Worm (Caenorhabditis elegans) whole organism, L1 larva: ENCODE measurements around the gene C37H5.13.
A peak's percentile ranks its signal among the peaks of the same experiment; 100 is the strongest.

Experiments used
- C34B4.2 ChIP-seq: sonication (generic microtip); optimal IDR thresholded peaks from 2 replicates; lab custom pipeline; 2017; ENCODE audit warnings: mild to moderate bottlenecking, missing genetic modification characterization, missing compliant biosample characterization
- F16B12.6 ChIP-seq: fragments of 150-350 bp; optimal IDR thresholded peaks from 2 replicates; lab custom pipeline; 2014; ENCODE audit warnings: missing biosample characterization, missing genetic modification characterization
- Y116A8C.19 ChIP-seq: sonication (generic microtip); optimal IDR thresholded peaks from 2 replicates; lab custom pipeline; 2016; ENCODE audit warnings: missing compliant biosample characterization, missing genetic modification characterization, borderline replicate concordance
- aha-1 ChIP-seq: fragments of 150-350 bp; optimal IDR thresholded peaks from 2 replicates; lab custom pipeline; 2014; ENCODE audit warnings: missing biosample characterization, missing genetic modification characterization
- aly-2 ChIP-seq: fragments of 150-350 bp; optimal IDR thresholded peaks from 2 replicates; lab custom pipeline; 2014; ENCODE audit warnings: missing biosample characterization, missing genetic modification characterization
- ama-1 ChIP-seq: fragments of 150-350 bp; optimal IDR thresholded peaks from 2 replicates; lab custom pipeline; 2014
- ceh-63 ChIP-seq: fragments of 200-800 bp; sonication (Bioruptor generic); optimal IDR thresholded peaks from 2 replicates; lab custom pipeline; 2018; ENCODE audit warnings: mild to moderate bottlenecking, missing genetic modification characterization, missing compliant biosample characterization
- ceh-8 ChIP-seq: fragments of 200-800 bp; sonication (Bioruptor generic); optimal IDR thresholded peaks from 2 replicates; lab custom pipeline; 2018; ENCODE audit warnings: mild to moderate bottlenecking, missing genetic modification characterization, moderate library complexity, missing compliant biosample characterization
- ceh-82 ChIP-seq, 3 experiments: fragments of 150-350 bp in 1 of 3; sonication (generic microtip) in 2 of 3; optimal IDR thresholded peaks; 2 replicates each; lab custom pipeline; 2014 to 2017; ENCODE audit warnings: missing biosample characterization in 3 of 3, missing genetic modification characterization in 3 of 3
- ceh-90 ChIP-seq: sonication (generic microtip); optimal IDR thresholded peaks from 2 replicates; lab custom pipeline; 2016; ENCODE audit warnings: missing genetic modification characterization, missing compliant biosample characterization
- ces-1 ChIP-seq: fragments of 150-350 bp; optimal IDR thresholded peaks from 2 replicates; lab custom pipeline; 2014; ENCODE audit warnings: missing biosample characterization, missing genetic modification reagents, missing genetic modification characterization
- dsc-1 ChIP-seq: sonication (generic microtip); optimal IDR thresholded peaks from 2 replicates; lab custom pipeline; 2016; ENCODE audit warnings: mild to moderate bottlenecking, missing genetic modification characterization, missing compliant biosample characterization
- efl-1 ChIP-seq, 4 experiments: fragments of 150-350 bp; optimal IDR thresholded peaks in 3 of 4; peaks in 1 of 4; 1 replicate in 1 of 4; 2 replicates in 3 of 4; lab custom pipeline; 2014; ENCODE audit warnings: missing biosample characterization in 2 of 4, missing genetic modification characterization in 2 of 4, missing genetic modification reagents in 2 of 4
- egl-13 ChIP-seq: sonication (generic microtip); optimal IDR thresholded peaks from 2 replicates; lab custom pipeline; 2016; ENCODE audit warnings: missing genotype, missing genetic modification reagents, missing genetic modification characterization, missing compliant biosample characterization
- elt-2 ChIP-seq: sonication (generic microtip); optimal IDR thresholded peaks from 2 replicates; lab custom pipeline; 2016; ENCODE audit warnings: missing genetic modification characterization, mild to moderate bottlenecking, inconsistent platforms, missing compliant biosample characterization, missing genetic modification reagents
- ets-5 ChIP-seq: fragments of 200-800 bp; sonication (Bioruptor generic); IDR thresholded peaks from 2 replicates; pipeline ENCODE4 v1.3.6; 2022; ENCODE audit warnings: missing genetic modification characterization, missing compliant biosample characterization
- fkh-8 ChIP-seq: sonication (generic microtip); optimal IDR thresholded peaks from 2 replicates; lab custom pipeline; 2016; ENCODE audit warnings: mild to moderate bottlenecking, missing genetic modification characterization, missing compliant biosample characterization
- fos-1 ChIP-seq: fragments of 150-350 bp; optimal IDR thresholded peaks from 2 replicates; lab custom pipeline; 2014; ENCODE audit warnings: missing biosample characterization, missing genetic modification characterization
- grh-1 ChIP-seq: fragments of 200-800 bp; sonication (Bioruptor generic); IDR thresholded peaks from 2 replicates; pipeline ENCODE4 v1.3.6; 2022; ENCODE audit warnings: missing genetic modification reagents, missing genetic modification characterization, missing compliant biosample characterization
- hlh-17 ChIP-seq: fragments of 200-800 bp; sonication (Bioruptor generic); optimal IDR thresholded peaks from 2 replicates; lab custom pipeline; 2018; ENCODE audit warnings: missing genetic modification characterization, mild to moderate bottlenecking, missing compliant biosample characterization, moderate library complexity, borderline replicate concordance
- lin-13 ChIP-seq: fragments of 150-350 bp; optimal IDR thresholded peaks from 2 replicates; lab custom pipeline; 2014; ENCODE audit warnings: missing biosample characterization, missing genetic modification reagents, missing genetic modification characterization
- lin-14 ChIP-seq: fragments of 200-800 bp; sonication (Bioruptor generic); optimal IDR thresholded peaks from 2 replicates; lab custom pipeline; 2018; ENCODE audit warnings: mild to moderate bottlenecking, missing genetic modification characterization, moderate library complexity, missing compliant biosample characterization
- lin-39 ChIP-seq: fragments of 150-350 bp; optimal IDR thresholded peaks from 2 replicates; lab custom pipeline; 2014; ENCODE audit warnings: missing biosample characterization, missing genetic modification reagents, missing genetic modification characterization
- lir-3 ChIP-seq: sonication (generic microtip); optimal IDR thresholded peaks from 2 replicates; lab custom pipeline; 2016; ENCODE audit warnings: mild to moderate bottlenecking, missing genetic modification characterization, moderate library complexity, missing compliant biosample characterization; ENCODE audit not compliant: poor library complexity
- lsy-2 ChIP-seq, 2 experiments: fragments of 150-350 bp; optimal IDR thresholded peaks; 2 replicates each; lab custom pipeline; 2014; ENCODE audit warnings: missing biosample characterization in 2 of 2, missing genetic modification characterization in 2 of 2
- mab-9 ChIP-seq: fragments of 200-800 bp; sonication (Bioruptor generic); IDR thresholded peaks from 2 replicates; pipeline ENCODE4 v1.3.6; 2022; ENCODE audit warnings: missing genetic modification reagents, missing genetic modification characterization, missing compliant biosample characterization
- mdl-1 ChIP-seq, 2 experiments: fragments of 150-350 bp; optimal IDR thresholded peaks; 2 replicates each; lab custom pipeline; 2014 to 2017; ENCODE audit warnings: missing biosample characterization in 2 of 2, missing genetic modification characterization in 2 of 2, inconsistent platforms in 1 of 2
- nhr-237 ChIP-seq: fragments of 150-350 bp; optimal IDR thresholded peaks from 2 replicates; lab custom pipeline; 2014; ENCODE audit warnings: missing biosample characterization, missing genetic modification characterization
- nhr-47 ChIP-seq: sonication (generic microtip); optimal IDR thresholded peaks from 2 replicates; lab custom pipeline; 2016; ENCODE audit warnings: mild to moderate bottlenecking, missing genetic modification characterization, moderate library complexity, missing compliant biosample characterization
- nhr-71 ChIP-seq: sonication (generic microtip); optimal IDR thresholded peaks from 2 replicates; lab custom pipeline; 2016; ENCODE audit warnings: mild to moderate bottlenecking, missing genetic modification characterization, moderate library complexity, missing compliant biosample characterization
- nhr-84 ChIP-seq: sonication (generic microtip); optimal IDR thresholded peaks from 2 replicates; lab custom pipeline; 2017; ENCODE audit warnings: missing biosample characterization, missing genetic modification characterization
- nhr-85 ChIP-seq: sonication (generic microtip); peaks from one replicate; lab custom pipeline; 2016; ENCODE audit warnings: missing genetic modification characterization, inconsistent platforms, missing compliant biosample characterization
- nhr-90 ChIP-seq: sonication (generic microtip); optimal IDR thresholded peaks from 2 replicates; lab custom pipeline; 2016; ENCODE audit warnings: mild to moderate bottlenecking, missing genetic modification characterization, missing compliant biosample characterization; ENCODE audit not compliant: poor library complexity
- pax-3 ChIP-seq: fragments of 200-800 bp; sonication (Bioruptor generic); optimal IDR thresholded peaks from 2 replicates; lab custom pipeline; 2018; ENCODE audit warnings: mild to moderate bottlenecking, missing genetic modification characterization, moderate library complexity, missing compliant biosample characterization
- rnt-1 ChIP-seq: sonication (generic microtip); optimal IDR thresholded peaks from 2 replicates; lab custom pipeline; 2016; ENCODE audit warnings: mild to moderate bottlenecking, missing genetic modification characterization, moderate library complexity, missing compliant biosample characterization
- snu-23 ChIP-seq: sonication (generic microtip); optimal IDR thresholded peaks from 2 replicates; lab custom pipeline; 2016; ENCODE audit warnings: missing genetic modification characterization, missing compliant biosample characterization
- tlp-1 ChIP-seq: fragments of 150-350 bp; optimal IDR thresholded peaks from 2 replicates; lab custom pipeline; 2014; ENCODE audit warnings: missing biosample characterization, missing genetic modification characterization
- unc-130 ChIP-seq: fragments of 150-350 bp; optimal IDR thresholded peaks from 2 replicates; lab custom pipeline; 2017; ENCODE audit warnings: missing biosample characterization, missing genetic modification characterization, inconsistent platforms
- vab-15 ChIP-seq: sonication (generic microtip); optimal IDR thresholded peaks from 2 replicates; lab custom pipeline; 2017; ENCODE audit warnings: missing genotype, mild to moderate bottlenecking, missing genetic modification characterization, missing compliant biosample characterization
- zag-1 ChIP-seq: fragments of 150-350 bp; optimal IDR thresholded peaks from 2 replicates; lab custom pipeline; 2014; ENCODE audit warnings: missing biosample characterization, missing genetic modification characterization
- ztf-4 ChIP-seq: fragments of 150-350 bp; optimal IDR thresholded peaks from 2 replicates; lab custom pipeline; 2014; ENCODE audit warnings: missing biosample characterization, missing genetic modification characterization

Gene C37H5.13

ce11 chrV:4860525-4860924 is 2.2 kb downstream of the C37H5.13 start:
- no peak for TF ChIP-seq ets-5 (GFP tag; lab: Robert Waterston, UW)
- TF ChIP-seq nhr-47 (tag; lab: Kevin White, UChicago): peak; percentile 25
- TF ChIP-seq lin-14 (GFP tag; lab: Kevin White, UChicago): peak; percentile 57
- peak; percentile 18 for TF ChIP-seq snu-23
- TF ChIP-seq egl-13 (tag; lab: Kevin White, UChicago): peak; percentile 22
- TF ChIP-seq nhr-71 (tag; lab: Kevin White, UChicago): peak; percentile 37
- peak; percentile 15 for TF ChIP-seq fkh-8 (tag; lab: Kevin White, UChicago)
- TF ChIP-seq ceh-8 (GFP tag; lab: Kevin White, UChicago): no peak
- TF ChIP-seq efl-1 (optimal IDR thresholded peaks at IDR 0.05; lab: Kevin White, UChicago): peak; percentile 9 to 15
- peak in 1 of 2 experiments; percentile 78 for TF ChIP-seq efl-1 (GFP tag; optimal IDR thresholded peaks at IDR 0.05 in 1 of 2; lab: Kevin White, UChicago)
- TF ChIP-seq rnt-1 (tag; lab: Kevin White, UChicago): no peak
- TF ChIP-seq nhr-85 (tag; lab: Kevin White, UChicago): no peak
- peak; percentile 50 for TF ChIP-seq dsc-1 (tag; lab: Kevin White, UChicago)
- TF ChIP-seq lsy-2 (tag; optimal IDR thresholded peaks at IDR 0.05; lab: Kevin White, UChicago): peak in 1 of 2 experiments; percentile 13

- TF ChIP-seq C34B4.2 (tag; lab: Kevin White, UChicago) (no peak), fos-1 (tag; lab: Kevin White, UChicago) (no peak), nhr-71 (tag; lab: Kevin White, UChicago) (no peak), ceh-90 (tag; lab: Kevin White, UChicago) (no peak), nhr-85 (tag; lab: Kevin White, UChicago) (no peak), aha-1 (tag; lab: Kevin White, UChicago) (no peak), rnt-1 (tag; lab: Kevin White, UChicago) (no peak), elt-2 (tag; lab: Kevin White, UChicago) (no peak), ceh-63 (no peak), ceh-82 (tag; optimal IDR thresholded peaks at IDR 0.05; lab: Kevin White, UChicago) (no peak), lin-13 (no peak), ztf-4 (no peak)
Measured at ce11 chrV:4857561-4857960, 5.2 kb downstream of the C37H5.13 start.

DNA sequence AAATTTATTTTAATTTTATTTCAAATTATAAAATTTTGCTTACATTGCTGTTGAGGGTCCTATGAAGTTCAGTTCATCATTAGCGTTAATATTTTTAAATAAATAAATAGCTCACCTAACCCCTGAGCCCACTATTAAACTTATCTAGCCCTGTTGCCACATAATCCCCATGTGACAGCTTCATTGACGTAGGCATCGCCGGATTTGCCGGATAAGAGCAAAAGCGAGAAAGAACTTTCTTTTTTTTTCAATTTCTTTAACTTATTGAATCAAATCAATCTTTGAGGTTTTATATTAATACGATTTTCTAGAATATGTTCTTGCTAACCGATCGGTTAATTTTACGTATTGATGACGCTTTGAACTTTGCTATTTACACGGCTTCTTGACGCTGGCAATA is 10.8 kb downstream of the C37H5.13 start:
- TF ChIP-seq hlh-17 (GFP tag; lab: Kevin White, UChicago) (no peak), nhr-71 (tag; lab: Kevin White, UChicago) (peak; percentile 13), grh-1 (no peak), egl-13 (tag; lab: Kevin White, UChicago) (peak; percentile 55), fkh-8 (tag; lab: Kevin White, UChicago) (peak; percentile 28), nhr-47 (tag; lab: Kevin White, UChicago) (peak; percentile 9), C34B4.2 (tag; lab: Kevin White, UChicago) (no peak), nhr-84 (no peak), lin-39 (tag; lab: Kevin White, UChicago) (no peak), ztf-4 (no peak), Y116A8C.19 (tag; lab: Kevin White, UChicago) (no peak), nhr-90 (no peak), tlp-1 (tag; lab: Kevin White, UChicago) (no peak), mab-9 (GFP tag; lab: Robert Waterston, UW) (no peak), ces-1 (GFP tag; lab: Kevin White, UChicago) (no peak), dsc-1 (tag; lab: Kevin White, UChicago) (peak; percentile 68)

DNA sequence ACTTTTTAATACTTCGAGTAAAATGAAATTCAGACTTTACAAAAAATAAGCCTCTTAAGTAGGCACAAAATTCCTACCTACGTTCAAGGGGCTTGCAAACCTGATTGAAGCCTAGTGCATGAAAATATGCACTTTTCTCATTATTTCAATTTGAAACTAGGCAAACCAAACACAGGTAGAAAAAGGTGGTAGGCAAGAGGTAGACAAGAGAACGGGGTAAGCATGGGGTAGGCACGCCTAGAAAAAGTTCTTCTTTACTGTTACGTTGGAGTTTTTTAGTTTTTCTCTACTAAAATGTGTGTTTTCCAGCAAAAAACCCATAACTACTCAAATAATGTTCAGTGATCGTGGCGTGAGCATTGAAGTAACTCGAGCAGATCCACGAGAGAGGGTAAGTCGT is 11.6 kb downstream of the C37H5.13 start, which contains the start of gene nex-4:
Gene nex-4 (plus strand): TSS at position 301 of the 400 bp plus-strand sequence.
- TF ChIP-seq nhr-237 (no peak), vab-15 (tag; lab: Kevin White, UChicago) (no peak), aly-2 (tag; lab: Kevin White, UChicago) (no peak), lin-13 (no peak), ceh-82 (tag; optimal IDR thresholded peaks at IDR 0.05; lab: Kevin White, UChicago) (no peak), snu-23 (no peak), pax-3 (tag; lab: Kevin White, UChicago) (no peak), lir-3 (tag; lab: Kevin White, UChicago) (no peak), ama-1 (lab: Kevin White, UChicago) (no peak), unc-130 (no peak), mdl-1 (tag; optimal IDR thresholded peaks at IDR 0.05; lab: Kevin White, UChicago) (no peak), F16B12.6 (no peak), zag-1 (tag; lab: Kevin White, UChicago) (no peak)
